Worm (Caenorhabditis elegans) whole organism, L2 larva: ENCODE results near the gene srd-48.
"Not testable (repeated sequence)": the region's sequence is repeated elsewhere in the genome, so short reads cannot be mapped to it uniquely, and the experiment has no call there.

Experiments used
- C34F6.9 ChIP-seq: fragments of 150-350 bp; optimal IDR thresholded peaks from 2 replicates; lab custom pipeline; 2014; ENCODE audit warnings: missing biosample characterization, missing genetic modification characterization
- F13H6.1 ChIP-seq: sonication (generic microtip); optimal IDR thresholded peaks from 2 replicates; lab custom pipeline; 2016; ENCODE audit warnings: missing genetic modification characterization, missing compliant biosample characterization
- Y55F3AM.14 ChIP-seq: fragments of 200-800 bp; sonication (Bioruptor generic); optimal IDR thresholded peaks from 2 replicates; lab custom pipeline; 2018; ENCODE audit warnings: mild to moderate bottlenecking, missing genetic modification characterization, missing compliant biosample characterization
- ZK546.5 ChIP-seq: sonication (generic microtip); optimal IDR thresholded peaks from 2 replicates; lab custom pipeline; 2017; ENCODE audit warnings: missing biosample characterization, missing genetic modification characterization
- alr-1 ChIP-seq: fragments of 150-350 bp; optimal IDR thresholded peaks from 2 replicates; lab custom pipeline; 2014; ENCODE audit warnings: missing biosample characterization, missing genetic modification characterization
- ama-1 ChIP-seq: fragments of 150-350 bp; optimal IDR thresholded peaks from 2 replicates; lab custom pipeline; 2018; ENCODE audit warnings: inconsistent platforms
- blmp-1 ChIP-seq: sonication (generic microtip); optimal IDR thresholded peaks from 2 replicates; lab custom pipeline; 2017; ENCODE audit warnings: missing genetic modification characterization, mild to moderate bottlenecking, missing compliant biosample characterization, antibody characterized with exemption, moderate library complexity; ENCODE audit not compliant: insufficient read depth
- ceh-16 ChIP-seq: fragments of 150-350 bp; optimal IDR thresholded peaks from 2 replicates; lab custom pipeline; 2014; ENCODE audit warnings: missing biosample characterization, missing genetic modification characterization
- crh-2 ChIP-seq: sonication (generic microtip); optimal IDR thresholded peaks from 2 replicates; lab custom pipeline; 2017; ENCODE audit warnings: missing biosample characterization, missing genetic modification characterization
- dmd-4 ChIP-seq: sonication (generic microtip); optimal IDR thresholded peaks from 2 replicates; lab custom pipeline; 2017; ENCODE audit warnings: missing biosample characterization, missing genetic modification characterization
- egl-27 ChIP-seq: sonication (generic microtip); optimal IDR thresholded peaks from 3 replicates; lab custom pipeline; 2017; ENCODE audit warnings: missing biosample characterization, missing genetic modification reagents, missing genetic modification characterization
- fos-1 ChIP-seq: fragments of 150-350 bp; optimal IDR thresholded peaks from 2 replicates; lab custom pipeline; 2014; ENCODE audit warnings: missing biosample characterization, missing genetic modification characterization
- lin-11 ChIP-seq: fragments of 150-350 bp; sonication (generic microtip); optimal IDR thresholded peaks from 2 replicates; lab custom pipeline; 2014; ENCODE audit warnings: missing biosample characterization, missing genetic modification characterization, inconsistent platforms, mixed read lengths
- lin-39 ChIP-seq: fragments of 150-350 bp; optimal IDR thresholded peaks from 2 replicates; lab custom pipeline; 2014; ENCODE audit warnings: missing biosample characterization, missing genetic modification reagents, missing genetic modification characterization
- lsy-2 ChIP-seq, 2 experiments: fragments of 150-350 bp in 1 of 2; sonication (generic microtip) in 1 of 2; optimal IDR thresholded peaks; 2 replicates each; lab custom pipeline; 2014 to 2017; ENCODE audit warnings: missing biosample characterization in 2 of 2, missing genetic modification characterization in 2 of 2
- mab-5 ChIP-seq: fragments of 150-350 bp; optimal IDR thresholded peaks from 2 replicates; lab custom pipeline; 2014; ENCODE audit warnings: missing biosample characterization, missing genetic modification characterization
- mbf-1 ChIP-seq: sonication (generic microtip); optimal IDR thresholded peaks from 2 replicates; lab custom pipeline; 2017; ENCODE audit warnings: missing biosample characterization, missing genetic modification characterization
- mdl-1 ChIP-seq, 2 experiments: fragments of 150-350 bp in 1 of 2; sonication (generic microtip) in 1 of 2; optimal IDR thresholded peaks; 2 replicates each; lab custom pipeline; 2017; ENCODE audit warnings: missing biosample characterization in 2 of 2, missing genetic modification characterization in 2 of 2
- nhr-10 ChIP-seq: sonication (generic microtip); optimal IDR thresholded peaks from 2 replicates; lab custom pipeline; 2017; ENCODE audit warnings: missing biosample characterization, missing genetic modification characterization
- nhr-11 ChIP-seq: fragments of 150-350 bp; optimal IDR thresholded peaks from 2 replicates; lab custom pipeline; 2014; ENCODE audit warnings: missing biosample characterization, missing genetic modification characterization
- nhr-12 ChIP-seq: fragments of 150-350 bp; optimal IDR thresholded peaks from 2 replicates; lab custom pipeline; 2014; ENCODE audit warnings: missing biosample characterization, missing genetic modification characterization
- nhr-21 ChIP-seq: fragments of 150-350 bp; optimal IDR thresholded peaks from 2 replicates; lab custom pipeline; 2014; ENCODE audit warnings: missing biosample characterization, missing genetic modification characterization
- nhr-23 ChIP-seq: fragments of 150-350 bp; optimal IDR thresholded peaks from 2 replicates; lab custom pipeline; 2014; ENCODE audit warnings: missing biosample characterization, missing genetic modification reagents, missing genetic modification characterization
- nhr-237 ChIP-seq: fragments of 150-350 bp; optimal IDR thresholded peaks from 2 replicates; lab custom pipeline; 2014; ENCODE audit warnings: missing biosample characterization, missing genetic modification characterization
- nhr-25 ChIP-seq: fragments of 150-350 bp; sonication (generic microtip); optimal IDR thresholded peaks from 3 replicates; lab custom pipeline; 2014; ENCODE audit warnings: missing biosample characterization, missing genetic modification characterization
- nhr-6 ChIP-seq: fragments of 150-350 bp; optimal IDR thresholded peaks from 2 replicates; lab custom pipeline; 2014; ENCODE audit warnings: missing biosample characterization, missing genetic modification characterization
- nhr-77 ChIP-seq: fragments of 150-350 bp; optimal IDR thresholded peaks from 2 replicates; lab custom pipeline; 2014; ENCODE audit warnings: missing biosample characterization, missing genetic modification characterization
- peb-1 ChIP-seq: fragments of 150-350 bp; optimal IDR thresholded peaks from 2 replicates; lab custom pipeline; 2014; ENCODE audit warnings: missing biosample characterization, missing genetic modification characterization
- skn-1 ChIP-seq: sonication (generic microtip); optimal IDR thresholded peaks from 2 replicates; lab custom pipeline; 2017; ENCODE audit warnings: missing biosample characterization, missing genetic modification characterization
- snpc-4 ChIP-seq: fragments of 150-350 bp; optimal IDR thresholded peaks from 2 replicates; lab custom pipeline; 2014; ENCODE audit warnings: missing biosample characterization, missing genetic modification characterization
- unc-39 ChIP-seq: fragments of 150-350 bp; optimal IDR thresholded peaks from 2 replicates; lab custom pipeline; 2014; ENCODE audit warnings: missing biosample characterization, missing genetic modification characterization
- unc-55 ChIP-seq: fragments of 150-350 bp; sonication (generic microtip); optimal IDR thresholded peaks from 3 replicates; lab custom pipeline; 2014; ENCODE audit warnings: missing biosample characterization, missing genetic modification reagents, missing genetic modification characterization
- unc-62 ChIP-seq: fragments of 150-350 bp; optimal IDR thresholded peaks from 2 replicates; lab custom pipeline; 2014; ENCODE audit warnings: missing biosample characterization, missing genetic modification reagents, missing genetic modification characterization
- zag-1 ChIP-seq: fragments of 150-350 bp; optimal IDR thresholded peaks from 2 replicates; lab custom pipeline; 2014; ENCODE audit warnings: missing biosample characterization, missing genetic modification characterization
- ztf-1 ChIP-seq: fragments of 200-800 bp; sonication (Bioruptor generic); conservative IDR thresholded peaks from 2 replicates; pipeline ENCODE4 v1.3.6; 2022; ENCODE audit warnings: missing genetic modification characterization, missing compliant biosample characterization
- ztf-11 ChIP-seq: sonication (generic microtip); optimal IDR thresholded peaks from 2 replicates; lab custom pipeline; 2017; ENCODE audit warnings: missing biosample characterization, missing genetic modification characterization

srd-48 gene

DNA sequence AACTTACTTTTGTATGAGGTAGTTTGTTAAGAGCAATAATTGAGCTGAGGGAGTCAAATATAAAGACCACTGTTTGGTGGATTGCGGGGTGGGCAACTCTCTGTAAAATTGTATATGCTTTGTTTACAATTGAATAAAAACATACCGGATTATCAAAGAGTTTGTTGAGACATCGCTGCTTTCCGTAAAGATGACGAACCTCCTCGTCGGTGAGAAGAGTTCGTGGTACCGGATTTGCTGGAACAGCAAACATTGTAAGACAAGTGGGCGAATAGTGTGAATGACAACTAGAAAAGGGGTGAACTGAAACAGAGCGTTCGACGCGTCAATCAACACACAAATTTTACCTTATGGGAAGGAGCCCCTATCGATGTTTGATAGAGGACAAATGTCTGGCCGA lies 39.5 kb upstream of the srd-48 start, which contains the start of gene W06D11.2:
TSS of gene W06D11.2 (minus strand) at position 339 of the 400 bp plus-strand sequence.
- no peak for TF ChIP-seq nhr-237 (tag; lab: Kevin White, UChicago)
- no peak for TF ChIP-seq C34F6.9 (tag; lab: Kevin White, UChicago)
- TF ChIP-seq nhr-77 (tag; lab: Kevin White, UChicago) = no peak
- no peak for TF ChIP-seq unc-62 (GFP tag; lab: Kevin White, UChicago)
- TF ChIP-seq nhr-6 (tag; lab: Kevin White, UChicago) = no peak
- no peak for TF ChIP-seq F13H6.1
- TF ChIP-seq nhr-10 = no peak
- TF ChIP-seq mab-5 (tag; lab: Kevin White, UChicago) = no peak
- no peak for TF ChIP-seq ZK546.5 (tag; lab: Kevin White, UChicago)
- no peak for TF ChIP-seq dmd-4 (tag; lab: Kevin White, UChicago)
- TF ChIP-seq ztf-1 (GFP tag; lab: Robert Waterston, UW) = no peak
- TF ChIP-seq zag-1 (tag; lab: Kevin White, UChicago) = no peak
- TF ChIP-seq nhr-11 (tag; lab: Kevin White, UChicago) = no peak
- no peak for TF ChIP-seq lin-39 (tag; lab: Kevin White, UChicago)
- TF ChIP-seq ztf-11 = no peak
- TF ChIP-seq nhr-12 (tag; lab: Kevin White, UChicago) = no peak
- no peak for TF ChIP-seq mdl-1 (tag; optimal IDR thresholded peaks at IDR 0.05; lab: Kevin White, UChicago)
- TF ChIP-seq, all 48 proteins: peak for 0

DNA sequence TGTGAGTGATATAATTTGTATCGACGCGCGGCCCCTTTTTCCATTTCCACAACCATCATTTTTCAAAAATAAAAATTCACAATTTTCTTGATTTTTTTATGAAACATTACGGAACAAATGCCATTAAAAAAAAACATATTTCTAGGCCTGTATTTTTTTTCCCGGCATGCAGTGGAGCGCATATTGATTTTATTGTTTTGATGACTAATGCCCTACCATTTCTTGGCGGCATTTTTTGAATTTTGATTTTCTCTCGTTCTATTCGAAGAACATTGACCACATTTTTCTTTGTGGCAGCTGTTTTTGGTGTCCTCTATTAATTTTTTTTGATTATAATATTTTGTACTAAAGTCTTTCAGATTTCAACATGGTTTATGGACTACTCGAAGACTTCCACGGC lies 37.6 kb upstream of the srd-48 start, which contains the start of gene W06D11.3:
TSS of gene W06D11.3 (plus strand) at position 360 of the 400 bp plus-strand sequence.
- TF ChIP-seq lin-11 (no peak), fos-1 (tag; lab: Kevin White, UChicago) (no peak), alr-1 (tag; lab: Kevin White, UChicago) (no peak), ceh-16 (tag; lab: Kevin White, UChicago) (no peak), nhr-6 (tag; lab: Kevin White, UChicago) (no peak), ztf-1 (GFP tag; lab: Robert Waterston, UW) (no peak), egl-27 (tag; lab: Kevin White, UChicago) (no peak), mbf-1 (tag; lab: Kevin White, UChicago) (no peak), unc-55 (no peak), nhr-12 (tag; lab: Kevin White, UChicago) (no peak)

ce11 chrX:12299834-12300233 lies 36.1 kb upstream of the srd-48 start, which contains the start of gene W06D11.5:
Gene W06D11.5 (plus strand): TSS chrX:12300134.
- TF ChIP-seq skn-1 (tag; lab: Kevin White, UChicago) = no peak
- no peak for TF ChIP-seq nhr-21 (tag; lab: Kevin White, UChicago)
- TF ChIP-seq Y55F3AM.14 (GFP tag; lab: Kevin White, UChicago) = no peak
- no peak for TF ChIP-seq snpc-4 (tag; lab: Kevin White, UChicago)
- no peak for TF ChIP-seq crh-2 (tag; lab: Kevin White, UChicago)
- no peak for TF ChIP-seq mab-5 (tag; lab: Kevin White, UChicago)
- no peak for TF ChIP-seq ztf-11
- no peak for TF ChIP-seq nhr-12 (tag; lab: Kevin White, UChicago)
- no peak for TF ChIP-seq nhr-10
- TF ChIP-seq zag-1 (tag; lab: Kevin White, UChicago) = no peak
- TF ChIP-seq unc-39 (tag; lab: Kevin White, UChicago) = no peak
- TF ChIP-seq nhr-6 (tag; lab: Kevin White, UChicago) = no peak
- TF ChIP-seq nhr-23 = no peak
- no peak for TF ChIP-seq F13H6.1

DNA sequence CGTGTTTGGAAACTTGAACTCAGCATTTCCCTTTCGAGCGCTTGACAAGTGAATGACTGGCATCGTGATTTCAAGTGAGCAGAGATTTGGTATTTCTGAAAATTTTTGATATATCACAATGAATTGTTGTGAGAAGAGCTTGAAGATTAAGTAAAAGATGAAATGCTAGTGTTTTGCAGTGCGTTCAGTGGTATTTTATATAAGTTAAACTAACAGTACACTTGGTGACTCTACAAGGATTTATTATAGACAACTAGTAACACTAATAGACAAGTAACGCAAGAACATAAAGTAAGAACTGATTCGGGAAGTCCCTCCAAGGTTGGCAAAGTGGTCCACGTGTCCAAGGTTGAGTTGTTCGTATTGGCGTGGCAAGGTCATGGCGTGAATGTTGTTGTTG lies 33.2 kb upstream of the srd-48 start, which contains the start of gene dot-1.3:
TSS of gene dot-1.3 (minus strand) at position 101 of the 400 bp plus-strand sequence.
- TF ChIP-seq blmp-1 (tag; lab: Kevin White, UChicago); F13H6.1; zag-1 (tag; lab: Kevin White, UChicago): not testable (repeated sequence)
- TF ChIP-seq, all 48 proteins: peak for 0; not testable (repeated sequence) for 48

ce11 chrX:12304231-12304630 lies 31.7 kb upstream of the srd-48 start:
- TF ChIP-seq blmp-1 (tag; lab: Kevin White, UChicago) (no peak), egl-27 (tag; lab: Kevin White, UChicago) (no peak), lsy-2 (tag; optimal IDR thresholded peaks at IDR 0.05; lab: Kevin White, UChicago) (no peak), ama-1 (no peak), mab-5 (tag; lab: Kevin White, UChicago) (no peak), nhr-11 (tag; lab: Kevin White, UChicago) (no peak), nhr-25 (tag; lab: Kevin White, UChicago) (no peak), peb-1 (no peak)
